Worm (Caenorhabditis elegans) whole organism, L3 larva: ENCODE data around the gene C50H2.13.

Source experiments
- R02D3.7 ChIP-seq: fragments of 150-350 bp; optimal IDR thresholded peaks from 2 replicates; lab custom pipeline; 2014; ENCODE audit warnings: missing biosample characterization, missing genetic modification characterization
- ZK546.5 ChIP-seq: sonication (generic microtip); optimal IDR thresholded peaks from 2 replicates; lab custom pipeline; 2017; ENCODE audit warnings: missing biosample characterization, missing genetic modification characterization
- ama-1 ChIP-seq: fragments of 150-350 bp; optimal IDR thresholded peaks from 2 replicates; lab custom pipeline; 2018
- ceh-16 ChIP-seq: sonication (generic microtip); optimal IDR thresholded peaks from 2 replicates; lab custom pipeline; 2017; ENCODE audit warnings: missing biosample characterization, missing genetic modification characterization
- ceh-28 ChIP-seq: fragments of 150-350 bp; optimal IDR thresholded peaks from 2 replicates; lab custom pipeline; 2014; ENCODE audit warnings: missing biosample characterization, missing genetic modification reagents, missing genetic modification characterization
- ceh-82 ChIP-seq: fragments of 150-350 bp; optimal IDR thresholded peaks from 2 replicates; lab custom pipeline; 2014; ENCODE audit warnings: missing biosample characterization, missing genetic modification characterization
- ceh-9 ChIP-seq: sonication (generic microtip); optimal IDR thresholded peaks from 2 replicates; lab custom pipeline; 2018; ENCODE audit warnings: missing biosample characterization, missing genetic modification characterization
- daf-12 ChIP-seq: fragments of 150-350 bp; optimal IDR thresholded peaks from 2 replicates; lab custom pipeline; 2014; ENCODE audit warnings: missing biosample characterization, missing genetic modification reagents, missing genetic modification characterization
- egl-27 ChIP-seq: sonication (generic microtip); optimal IDR thresholded peaks from 4 replicates; lab custom pipeline; 2017; ENCODE audit warnings: missing biosample characterization, missing genetic modification reagents, missing genetic modification characterization
- egl-5 ChIP-seq: fragments of 150-350 bp; optimal IDR thresholded peaks from 2 replicates; lab custom pipeline; 2017; ENCODE audit warnings: missing biosample characterization, missing genetic modification reagents, missing genetic modification characterization, inconsistent platforms
- elt-1 ChIP-seq: fragments of 150-350 bp; optimal IDR thresholded peaks from 2 replicates; lab custom pipeline; 2014; ENCODE audit warnings: missing biosample characterization, missing genetic modification characterization
- elt-2 ChIP-seq: sonication (generic microtip); optimal IDR thresholded peaks from 2 replicates; lab custom pipeline; 2016; ENCODE audit warnings: missing genetic modification reagents, mild to moderate bottlenecking, missing genetic modification characterization, missing compliant biosample characterization
- elt-3 ChIP-seq, 3 experiments: fragments of 150-350 bp in 1 of 3; sonication (generic microtip) in 2 of 3; optimal IDR thresholded peaks; 2 replicates in 2 of 3; 4 replicates in 1 of 3; lab custom pipeline; 2014 to 2017; ENCODE audit warnings: missing biosample characterization in 3 of 3, missing genetic modification characterization in 3 of 3
- eor-1 ChIP-seq, 2 experiments: fragments of 150-350 bp; optimal IDR thresholded peaks; 2 replicates each; lab custom pipeline; 2014 to 2018; ENCODE audit warnings: missing biosample characterization in 2 of 2, missing genetic modification characterization in 2 of 2
- fkh-10 ChIP-seq: sonication (generic microtip); optimal IDR thresholded peaks from 2 replicates; lab custom pipeline; 2017; ENCODE audit warnings: missing biosample characterization, missing genetic modification reagents, missing genetic modification characterization
- fkh-2 ChIP-seq: fragments of 150-350 bp; optimal IDR thresholded peaks from 2 replicates; lab custom pipeline; 2014; ENCODE audit warnings: missing biosample characterization, missing genetic modification reagents, missing genetic modification characterization
- fos-1 ChIP-seq: fragments of 150-350 bp; optimal IDR thresholded peaks from 2 replicates; lab custom pipeline; 2014; ENCODE audit warnings: missing biosample characterization, missing genetic modification characterization
- jun-1 ChIP-seq: fragments of 150-350 bp; optimal IDR thresholded peaks from 2 replicates; lab custom pipeline; 2014; ENCODE audit warnings: missing biosample characterization, missing genetic modification reagents, missing genetic modification characterization
- lin-15B ChIP-seq: fragments of 150-350 bp; optimal IDR thresholded peaks from 2 replicates; lab custom pipeline; 2014; ENCODE audit warnings: missing biosample characterization, missing genetic modification characterization
- mdl-1 ChIP-seq: fragments of 150-350 bp; optimal IDR thresholded peaks from 2 replicates; lab custom pipeline; 2014; ENCODE audit warnings: missing biosample characterization, missing genetic modification characterization
- mml-1 ChIP-seq: fragments of 150-350 bp; sonication (generic microtip); optimal IDR thresholded peaks from 3 replicates; lab custom pipeline; 2014; ENCODE audit warnings: missing biosample characterization, missing genetic modification characterization
- nhr-11 ChIP-seq: fragments of 150-350 bp; optimal IDR thresholded peaks from 2 replicates; lab custom pipeline; 2014; ENCODE audit warnings: missing biosample characterization, missing genetic modification characterization
- nhr-12 ChIP-seq: fragments of 150-350 bp; optimal IDR thresholded peaks from 2 replicates; lab custom pipeline; 2014; ENCODE audit warnings: missing biosample characterization, missing genetic modification characterization
- nhr-237 ChIP-seq: fragments of 150-350 bp; optimal IDR thresholded peaks from 2 replicates; lab custom pipeline; 2014; ENCODE audit warnings: missing biosample characterization, missing genetic modification characterization
- nhr-25 ChIP-seq: sonication (generic microtip); optimal IDR thresholded peaks from 2 replicates; lab custom pipeline; 2017; ENCODE audit warnings: missing biosample characterization, missing genetic modification characterization
- nhr-28 ChIP-seq: fragments of 150-350 bp; optimal IDR thresholded peaks from 2 replicates; lab custom pipeline; 2014; ENCODE audit warnings: missing biosample characterization, missing genetic modification characterization
- nhr-43 ChIP-seq: sonication (generic microtip); optimal IDR thresholded peaks from 2 replicates; lab custom pipeline; 2016; ENCODE audit warnings: mild to moderate bottlenecking, missing genetic modification characterization, missing compliant biosample characterization; ENCODE audit not compliant: poor library complexity, severe bottlenecking
- nhr-76 ChIP-seq: fragments of 150-350 bp; sonication (generic microtip); optimal IDR thresholded peaks from 5 replicates; lab custom pipeline; 2014; ENCODE audit warnings: missing biosample characterization, missing genetic modification characterization
- nhr-77 ChIP-seq: fragments of 150-350 bp; optimal IDR thresholded peaks from 2 replicates; lab custom pipeline; 2014; ENCODE audit warnings: missing biosample characterization, missing genetic modification characterization
- pqm-1 ChIP-seq: fragments of 150-350 bp; optimal IDR thresholded peaks from 2 replicates; lab custom pipeline; 2017; ENCODE audit warnings: missing biosample characterization, missing genetic modification characterization, inconsistent platforms
- sea-2 ChIP-seq: fragments of 150-350 bp; sonication (generic microtip); optimal IDR thresholded peaks from 4 replicates; lab custom pipeline; 2014; ENCODE audit warnings: missing biosample characterization, missing genetic modification reagents, missing genetic modification characterization
- skn-1 ChIP-seq: fragments of 150-350 bp; optimal IDR thresholded peaks from 2 replicates; lab custom pipeline; 2014; ENCODE audit warnings: missing biosample characterization, missing genetic modification characterization
- snpc-4 ChIP-seq: fragments of 150-350 bp; optimal IDR thresholded peaks from 2 replicates; lab custom pipeline; 2014; ENCODE audit warnings: missing biosample characterization, missing genetic modification characterization
- tbx-2 ChIP-seq: sonication (generic microtip); optimal IDR thresholded peaks from 2 replicates; lab custom pipeline; 2016; ENCODE audit warnings: mild to moderate bottlenecking, missing genetic modification characterization, missing compliant biosample characterization
- unc-39 ChIP-seq: sonication (generic microtip); optimal IDR thresholded peaks from 4 replicates; lab custom pipeline; 2017; ENCODE audit warnings: missing biosample characterization, missing genetic modification characterization
- unc-62 ChIP-seq: fragments of 150-350 bp; sonication (generic microtip); optimal IDR thresholded peaks from 4 replicates; lab custom pipeline; 2014; ENCODE audit warnings: missing biosample characterization, missing genetic modification reagents, missing genetic modification characterization
- zag-1 ChIP-seq: fragments of 150-350 bp; optimal IDR thresholded peaks from 2 replicates; lab custom pipeline; 2014; ENCODE audit warnings: missing biosample characterization, missing genetic modification characterization
- ztf-11 ChIP-seq: fragments of 150-350 bp; optimal IDR thresholded peaks from 2 replicates; lab custom pipeline; 2014; ENCODE audit warnings: missing biosample characterization, missing genetic modification characterization
- ztf-4 ChIP-seq: fragments of 150-350 bp; optimal IDR thresholded peaks from 2 replicates; lab custom pipeline; 2014; ENCODE audit warnings: missing biosample characterization, missing genetic modification characterization

C50H2.13 gene

ce11 chrV:9948840-9949239, 22.5 kb downstream of the C50H2.13 start, which contains the start of gene nlp-58:
TSS of gene nlp-58 (minus strand) at chrV:9948940.
- TF ChIP-seq tbx-2 (tag; lab: Kevin White, UChicago), result no peak
- no peak for TF ChIP-seq nhr-43 (tag; lab: Kevin White, UChicago)
- TF ChIP-seq pqm-1 (tag; lab: Kevin White, UChicago), result no peak
- no peak for TF ChIP-seq sea-2
- TF ChIP-seq ceh-28 (tag; lab: Kevin White, UChicago), result no peak
- no peak for TF ChIP-seq eor-1 (tag; optimal IDR thresholded peaks at IDR 0.05; lab: Kevin White, UChicago)
- TF ChIP-seq ama-1 (lab: Kevin White, UChicago), result no peak
- TF ChIP-seq ceh-82 (tag; lab: Kevin White, UChicago), result no peak
- no peak for TF ChIP-seq elt-1 (tag; lab: Kevin White, UChicago)
- no peak for TF ChIP-seq ztf-4 (tag; lab: Kevin White, UChicago)
- no peak for TF ChIP-seq elt-2 (tag; lab: Kevin White, UChicago)
- TF ChIP-seq unc-39 (tag; lab: Kevin White, UChicago), result no peak
- TF ChIP-seq nhr-77, result no peak

ce11 chrV:9950861-9951260, 24.5 kb downstream of the C50H2.13 start, which contains the start of gene ttr-46:
TSS of gene ttr-46 (plus strand) at chrV:9951233.
- TF ChIP-seq elt-2 (tag; lab: Kevin White, UChicago) (peak; percentile 68), ZK546.5 (no peak), nhr-25 (tag; lab: Kevin White, UChicago) (no peak), pqm-1 (tag; lab: Kevin White, UChicago) (peak; percentile 65)
- TF ChIP-seq, all 47 proteins: peak for 2

ce11 chrV:9952396-9952795, 26.1 kb downstream of the C50H2.13 start, which contains the start of gene mam-5:
TSS of gene mam-5 (plus strand) at chrV:9952699.
- TF ChIP-seq ztf-4 (tag; lab: Kevin White, UChicago) (no peak), fkh-10 (no peak), elt-1 (tag; lab: Kevin White, UChicago) (no peak), R02D3.7 (no peak), zag-1 (no peak), ceh-28 (tag; lab: Kevin White, UChicago) (no peak), fos-1 (tag; lab: Kevin White, UChicago) (no peak), lin-15B (no peak), eor-1 (tag; optimal IDR thresholded peaks at IDR 0.05; lab: Kevin White, UChicago) (no peak), ztf-11 (no peak), nhr-12 (tag; lab: Kevin White, UChicago) (no peak), unc-39 (tag; lab: Kevin White, UChicago) (no peak), nhr-76 (no peak), egl-5 (no peak), unc-62 (GFP tag; lab: Kevin White, UChicago) (no peak), elt-2 (tag; lab: Kevin White, UChicago) (no peak)

- TF ChIP-seq R02D3.7 (no peak), snpc-4 (tag; lab: Kevin White, UChicago) (no peak), jun-1 (no peak), mml-1 (no peak), egl-27 (tag; lab: Kevin White, UChicago) (no peak), daf-12 (no peak), nhr-28 (tag; lab: Kevin White, UChicago) (no peak)
Observed at ce11 chrV:9958231-9958630, 31.9 kb downstream of the C50H2.13 start, which contains the start of gene anmt-3. TSS of gene anmt-3 (minus strand) at chrV:9958331.

- TF ChIP-seq tbx-2 (tag; lab: Kevin White, UChicago) (no peak), nhr-11 (peak; percentile 37), fos-1 (tag; lab: Kevin White, UChicago) (no peak), egl-5 (peak; percentile 22)
Observed at ce11 chrV:9958654-9959053, 32.3 kb downstream of the C50H2.13 start.

- no peak for TF ChIP-seq mml-1
- TF ChIP-seq nhr-237 (tag; lab: Kevin White, UChicago), result no peak
- TF ChIP-seq nhr-76, result no peak
- TF ChIP-seq mdl-1 (tag; lab: Kevin White, UChicago), result no peak
- no peak for TF ChIP-seq nhr-12 (tag; lab: Kevin White, UChicago)
- TF ChIP-seq fkh-2 (tag; lab: Kevin White, UChicago), result no peak
- TF ChIP-seq egl-5, result no peak
- no peak for TF ChIP-seq nhr-43 (tag; lab: Kevin White, UChicago)
- TF ChIP-seq lin-15B, result no peak
- no peak for TF ChIP-seq daf-12
- TF ChIP-seq tbx-2 (tag; lab: Kevin White, UChicago), result no peak
- no peak for TF ChIP-seq ceh-9 (tag; lab: Kevin White, UChicago)
- TF ChIP-seq R02D3.7, result no peak
- no peak for TF ChIP-seq nhr-77
- TF ChIP-seq ceh-16, result no peak
- no peak for TF ChIP-seq elt-2 (tag; lab: Kevin White, UChicago)
- TF ChIP-seq elt-1 (tag; lab: Kevin White, UChicago), result no peak
- TF ChIP-seq skn-1 (tag; lab: Kevin White, UChicago), result no peak
- no peak for TF ChIP-seq elt-3 (tag; optimal IDR thresholded peaks at IDR 0.05; lab: Kevin White, UChicago)
Observed at ce11 chrV:9960376-9960775, 34.0 kb downstream of the C50H2.13 start, which contains the start of gene T07C12.10. TSS of gene T07C12.10 (minus strand) at chrV:9960476.
